Worm (Caenorhabditis elegans) whole organism, late embryonic: ENCODE results near the gene R05G9.3.

Source experiments
- C38D4.7 ChIP-seq: fragments of 200-800 bp; sonication (Bioruptor generic); optimal IDR thresholded peaks from 2 replicates; lab custom pipeline; 2018; ENCODE audit warnings: mild to moderate bottlenecking, missing genetic modification characterization, moderate library complexity, missing compliant biosample characterization
- K09A11.1 ChIP-seq: sonication (generic microtip); optimal IDR thresholded peaks from 2 replicates; lab custom pipeline; 2017; ENCODE audit warnings: antibody characterized with exemption, mild to moderate bottlenecking, missing genetic modification characterization, missing compliant biosample characterization; ENCODE audit not compliant: insufficient read depth
- ahr-1 ChIP-seq: sonication (generic microtip); optimal IDR thresholded peaks from 2 replicates; lab custom pipeline; 2016; ENCODE audit warnings: missing genetic modification characterization, missing compliant biosample characterization
- ama-1 ChIP-seq: fragments of 150-350 bp; optimal IDR thresholded peaks from 2 replicates; lab custom pipeline; 2014
- ceh-19 ChIP-seq: fragments of 200-800 bp; sonication (Bioruptor generic); optimal IDR thresholded peaks from 2 replicates; lab custom pipeline; 2018; ENCODE audit warnings: mild to moderate bottlenecking, missing genetic modification characterization, missing compliant biosample characterization
- ceh-34 ChIP-seq: sonication (generic microtip); optimal IDR thresholded peaks from 2 replicates; lab custom pipeline; 2016; ENCODE audit warnings: mild to moderate bottlenecking, missing genetic modification characterization, missing compliant biosample characterization
- ceh-6 ChIP-seq: fragments of 200-800 bp; sonication (Bioruptor generic); optimal IDR thresholded peaks from 2 replicates; lab custom pipeline; 2018; ENCODE audit warnings: mild to moderate bottlenecking, missing genetic modification characterization, missing compliant biosample characterization
- dmd-4 ChIP-seq: sonication (generic microtip); optimal IDR thresholded peaks from 2 replicates; lab custom pipeline; 2016; ENCODE audit warnings: borderline replicate concordance, missing genetic modification characterization, missing compliant biosample characterization
- dve-1 ChIP-seq: sonication (generic microtip); optimal IDR thresholded peaks from 2 replicates; lab custom pipeline; 2017; ENCODE audit warnings: antibody characterized with exemption, mild to moderate bottlenecking, missing genetic modification characterization, missing compliant biosample characterization
- elt-2 ChIP-seq: sonication (generic microtip); optimal IDR thresholded peaks from 2 replicates; lab custom pipeline; 2016; ENCODE audit warnings: missing genetic modification reagents, missing genetic modification characterization, missing compliant biosample characterization
- ets-4 ChIP-seq: sonication (generic microtip); optimal IDR thresholded peaks from 2 replicates; lab custom pipeline; 2016; ENCODE audit warnings: missing genetic modification characterization, missing compliant biosample characterization
- eyg-1 ChIP-seq: sonication (generic microtip); optimal IDR thresholded peaks from 2 replicates; lab custom pipeline; 2016; ENCODE audit warnings: missing genotype, missing genetic modification characterization, missing compliant biosample characterization
- fkh-10 ChIP-seq: fragments of 150-350 bp; optimal IDR thresholded peaks from 2 replicates; lab custom pipeline; 2014; ENCODE audit warnings: missing biosample characterization, missing genetic modification reagents, missing genetic modification characterization
- gmeb-2 ChIP-seq: sonication (generic microtip); optimal IDR thresholded peaks from 2 replicates; lab custom pipeline; 2016; ENCODE audit warnings: missing genetic modification characterization, inconsistent platforms, missing compliant biosample characterization
- hlh-13 ChIP-seq: fragments of 200-800 bp; sonication (Bioruptor generic); optimal IDR thresholded peaks from 2 replicates; lab custom pipeline; 2018; ENCODE audit warnings: mild to moderate bottlenecking, missing genetic modification characterization, missing compliant biosample characterization
- hlh-15 ChIP-seq: sonication (generic microtip); optimal IDR thresholded peaks from 2 replicates; lab custom pipeline; 2016; ENCODE audit warnings: missing genetic modification characterization, missing compliant biosample characterization
- hlh-8 ChIP-seq: sonication (generic microtip); optimal IDR thresholded peaks from 2 replicates; lab custom pipeline; 2016; ENCODE audit warnings: missing genotype, missing genetic modification characterization, missing compliant biosample characterization
- lim-6 ChIP-seq: sonication (generic microtip); optimal IDR thresholded peaks from 2 replicates; lab custom pipeline; 2016; ENCODE audit warnings: missing genetic modification characterization, missing compliant biosample characterization
- lin-11 ChIP-seq: fragments of 200-800 bp; sonication (Bioruptor generic); optimal IDR thresholded peaks from 2 replicates; lab custom pipeline; 2018; ENCODE audit warnings: mild to moderate bottlenecking, missing genetic modification characterization, missing compliant biosample characterization
- nfya-1 ChIP-seq: sonication (generic microtip); optimal IDR thresholded peaks from 2 replicates; lab custom pipeline; 2017; ENCODE audit warnings: missing genetic modification characterization, mild to moderate bottlenecking, missing compliant biosample characterization, antibody characterized with exemption, moderate library complexity
- nhr-11 ChIP-seq: fragments of 150-350 bp; optimal IDR thresholded peaks from 2 replicates; lab custom pipeline; 2014; ENCODE audit warnings: missing biosample characterization, missing genetic modification characterization
- odd-2 ChIP-seq: sonication (generic microtip); optimal IDR thresholded peaks from 2 replicates; lab custom pipeline; 2017; ENCODE audit warnings: antibody characterized with exemption, mild to moderate bottlenecking, missing genetic modification characterization, missing compliant biosample characterization
- pag-3 ChIP-seq: sonication (generic microtip); optimal IDR thresholded peaks from 2 replicates; lab custom pipeline; 2016; ENCODE audit warnings: missing compliant biosample characterization, missing genetic modification characterization, borderline replicate concordance
- pax-1 ChIP-seq: fragments of 150-350 bp; optimal IDR thresholded peaks from 2 replicates; lab custom pipeline; 2014; ENCODE audit warnings: missing biosample characterization, missing genetic modification characterization
- pha-2 ChIP-seq: sonication (generic microtip); optimal IDR thresholded peaks from 2 replicates; lab custom pipeline; 2017; ENCODE audit warnings: mild to moderate bottlenecking, missing genetic modification characterization, missing compliant biosample characterization
- pha-4 ChIP-seq: fragments of 150-350 bp; optimal IDR thresholded peaks from 2 replicates; lab custom pipeline; 2018; ENCODE audit warnings: missing biosample characterization, missing genetic modification reagents, missing genetic modification characterization
- pqm-1 ChIP-seq: sonication (generic microtip); optimal IDR thresholded peaks from 2 replicates; lab custom pipeline; 2016; ENCODE audit warnings: missing genetic modification characterization, missing compliant biosample characterization
- pros-1 ChIP-seq: fragments of 150-350 bp; optimal IDR thresholded peaks from 2 replicates; lab custom pipeline; 2014; ENCODE audit warnings: missing biosample characterization, missing genetic modification reagents, missing genetic modification characterization
- rnt-1 ChIP-seq: sonication (generic microtip); optimal IDR thresholded peaks from 2 replicates; lab custom pipeline; 2016; ENCODE audit warnings: missing genetic modification characterization, missing compliant biosample characterization
- sdc-2 ChIP-seq: sonication (generic microtip); optimal IDR thresholded peaks from 2 replicates; lab custom pipeline; 2016; ENCODE audit warnings: missing genotype, missing genetic modification characterization, missing compliant biosample characterization
- sox-2 ChIP-seq: fragments of 200-800 bp; sonication (Bioruptor generic); IDR thresholded peaks from 2 replicates; pipeline ENCODE4 v1.3.6; 2022; ENCODE audit warnings: missing genetic modification reagents, missing genetic modification characterization, missing compliant biosample characterization
- syd-9 ChIP-seq: sonication (generic microtip); optimal IDR thresholded peaks from 2 replicates; lab custom pipeline; 2016; ENCODE audit warnings: mild to moderate bottlenecking, missing genetic modification characterization, moderate library complexity, missing compliant biosample characterization
- tbx-2 ChIP-seq: sonication (generic microtip); optimal IDR thresholded peaks from 2 replicates; lab custom pipeline; 2016; ENCODE audit warnings: missing genetic modification characterization, missing compliant biosample characterization
- tbx-7 ChIP-seq: sonication (generic microtip); optimal IDR thresholded peaks from 2 replicates; lab custom pipeline; 2016; ENCODE audit warnings: missing genotype, missing genetic modification characterization, missing compliant biosample characterization
- unc-3 ChIP-seq, 2 experiments: fragments of 200-800 bp in 1 of 2; sonication (Bioruptor generic) in 1 of 2; sonication (generic microtip) in 1 of 2; conservative IDR thresholded peaks in 1 of 2; optimal IDR thresholded peaks in 1 of 2; 2 replicates each; pipeline versions ENCODE4 v1.3.6 to Lab custom; 2016 to 2022; ENCODE audit warnings: missing compliant biosample characterization in 2 of 2, missing genetic modification characterization in 2 of 2, missing genetic modification reagents in 1 of 2
- unc-42 ChIP-seq: sonication (generic microtip); optimal IDR thresholded peaks from 2 replicates; lab custom pipeline; 2016; ENCODE audit warnings: missing genotype, missing genetic modification characterization, missing compliant biosample characterization
- unc-55 ChIP-seq: sonication (generic microtip); optimal IDR thresholded peaks from 2 replicates; lab custom pipeline; 2017; ENCODE audit warnings: missing biosample characterization, missing genetic modification reagents, missing genetic modification characterization
- unc-86 ChIP-seq: sonication (generic microtip); optimal IDR thresholded peaks from 2 replicates; lab custom pipeline; 2016; ENCODE audit warnings: missing genetic modification characterization, missing compliant biosample characterization
- ztf-16 ChIP-seq: sonication (generic microtip); optimal IDR thresholded peaks from 2 replicates; lab custom pipeline; 2017; ENCODE audit warnings: missing genetic modification characterization, missing compliant biosample characterization

The R05G9.3 gene

ce11 chrII:6531527-6531926 lies 30.2 kb upstream of the R05G9.3 start, which contains the start of gene abch-1:
abch-1 (minus strand) TSS chrII:6531627.
- TF ChIP-seq unc-55 (GFP tag; lab: Kevin White, UChicago) (no peak), elt-2 (no peak), rnt-1 (tag; lab: Kevin White, UChicago) (no peak), C38D4.7 (GFP tag; lab: Kevin White, UChicago) (no peak), nhr-11 (no peak), ceh-19 (GFP tag; lab: Kevin White, UChicago) (no peak), gmeb-2 (no peak), ztf-16 (tag; lab: Kevin White, UChicago) (no peak), unc-3 (GFP tag; conservative IDR thresholded peaks at IDR 0.05; lab: Robert Waterston, UW) (no peak), unc-3 (tag; optimal IDR thresholded peaks at IDR 0.05; lab: Kevin White, UChicago) (no peak), syd-9 (no peak)

ce11 chrII:6528629-6529028 lies 27.3 kb upstream of the R05G9.3 start, which contains the start of gene C56E6.4:
C56E6.4 (minus strand) TSS chrII:6528729.
- TF ChIP-seq ceh-6 = no peak
- no peak for TF ChIP-seq hlh-8
- no peak for TF ChIP-seq sox-2
- TF ChIP-seq sdc-2 = no peak
- no peak for TF ChIP-seq tbx-2
- TF ChIP-seq pax-1 (tag; lab: Kevin White, UChicago) = no peak
- no peak for TF ChIP-seq ets-4 (tag; lab: Kevin White, UChicago)
- no peak for TF ChIP-seq hlh-13
- no peak for TF ChIP-seq pha-4 (tag; lab: Kevin White, UChicago)
- no peak for TF ChIP-seq unc-55 (GFP tag; lab: Kevin White, UChicago)
- TF ChIP-seq eyg-1 = no peak
- TF ChIP-seq tbx-7 (tag; lab: Kevin White, UChicago) = no peak
- no peak for TF ChIP-seq unc-42
- no peak for TF ChIP-seq dve-1 (tag; lab: Kevin White, UChicago)
- TF ChIP-seq pqm-1 (tag; lab: Kevin White, UChicago) = no peak
- TF ChIP-seq ahr-1 (tag; lab: Kevin White, UChicago) = no peak
- no peak for TF ChIP-seq dmd-4 (tag; lab: Kevin White, UChicago)
- TF ChIP-seq K09A11.1 (tag; lab: Kevin White, UChicago) = no peak
- no peak for TF ChIP-seq odd-2 (tag; lab: Kevin White, UChicago)
- TF ChIP-seq, all 69 proteins: peak for 0

DNA sequence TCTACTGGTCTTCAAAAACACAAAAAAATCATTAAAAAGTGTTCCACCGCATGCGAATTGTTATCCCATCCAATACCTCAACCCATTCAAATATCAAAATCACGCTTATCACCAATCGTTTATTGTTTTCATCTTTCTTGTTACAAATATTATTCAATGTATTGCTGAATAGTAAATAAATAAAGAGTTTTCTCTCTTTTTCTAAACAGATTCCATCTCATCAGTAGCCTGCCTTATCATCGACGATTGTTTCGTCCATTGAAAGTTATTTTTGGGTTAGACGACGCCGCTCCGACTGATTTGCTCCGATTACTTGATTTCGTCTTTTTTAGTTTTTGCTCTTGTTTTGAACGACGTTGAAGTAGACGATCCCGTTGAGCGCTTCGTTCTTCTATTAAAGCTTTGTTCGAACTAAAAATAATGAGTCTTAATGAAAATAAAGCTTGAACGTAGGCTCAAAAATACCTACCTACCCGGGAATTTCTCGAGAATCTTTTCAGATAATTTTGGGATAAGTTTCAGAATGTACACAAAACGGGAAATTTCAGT lies 24.9 kb upstream of the R05G9.3 start:
- TF ChIP-seq ceh-34 = no peak
- no peak for TF ChIP-seq pros-1 (tag; lab: Kevin White, UChicago)
- no peak for TF ChIP-seq ceh-6
- no peak for TF ChIP-seq nfya-1
- TF ChIP-seq tbx-7 (tag; lab: Kevin White, UChicago) = no peak
- TF ChIP-seq fkh-10 (GFP tag; lab: Kevin White, UChicago) = no peak
- TF ChIP-seq lim-6 (tag; lab: Kevin White, UChicago) = no peak
- TF ChIP-seq pag-3 (tag; lab: Kevin White, UChicago) = no peak
- no peak for TF ChIP-seq lin-11 (tag; lab: Kevin White, UChicago)
- TF ChIP-seq ama-1 = no peak
- TF ChIP-seq pha-2 = no peak
- TF ChIP-seq unc-86 = no peak
- TF ChIP-seq hlh-15 (tag; lab: Kevin White, UChicago) = no peak
